Worm (Caenorhabditis elegans): ENCODE data around the gene soc-2.

ce11 chrIV:5083832-5084231, 68.5 kb downstream of the soc-2 start:
- TF ChIP-seq dmd-4 (tag; optimal IDR thresholded peaks at IDR 0.05; ENCODE audit: borderline replicate concordance): no peak
- no peak for TF ChIP-seq tbx-2 (tag; optimal IDR thresholded peaks at IDR 0.05)
- no peak for TF ChIP-seq ceh-19 (GFP tag; optimal IDR thresholded peaks at IDR 0.05)
- no peak for TF ChIP-seq pha-4 (tag; optimal IDR thresholded peaks at IDR 0.05)
- no peak for TF ChIP-seq odd-2 (tag; optimal IDR thresholded peaks at IDR 0.05)
- no peak for TF ChIP-seq Y22D7AL.16 (tag; optimal IDR thresholded peaks at IDR 0.05)
- no peak for TF ChIP-seq ceh-45 (GFP tag; IDR thresholded peaks at IDR 0.05)
- no peak for TF ChIP-seq ama-1 (optimal IDR thresholded peaks at IDR 0.05)

Measured in whole organism, late embryonic.